Fruit fly (Drosophila melanogaster) whole organism, prepupa: ENCODE results near the gene Galphai.

Experiments
- Blimp-1 ChIP-seq: fragments of 200-800 bp; sonication (Bioruptor generic); optimal IDR thresholded peaks from 3 replicates; lab custom pipeline; 2017; ENCODE audit warnings: missing biosample characterization, missing genetic modification characterization, mild to moderate bottlenecking, moderate library complexity, missing genetic modification reagents
- CG10631 ChIP-seq: fragments of 200-800 bp; sonication (Bioruptor generic); optimal IDR thresholded peaks from 2 replicates; lab custom pipeline; 2016; ENCODE audit warnings: missing biosample characterization, missing genetic modification characterization
- CG10669 ChIP-seq: fragments of 200-800 bp; sonication (Bioruptor generic); optimal IDR thresholded peaks from 3 replicates; lab custom pipeline; 2018; ENCODE audit warnings: missing biosample characterization, mild to moderate bottlenecking, missing genetic modification characterization, moderate library complexity
- CG11294 ChIP-seq: fragments of 200-800 bp; sonication (Bioruptor generic); IDR thresholded peaks from 2 replicates; pipeline ENCODE4 v1.3.6; 2022; ENCODE audit warnings: missing biosample characterization, missing genetic modification characterization
- CG11762 ChIP-seq: fragments of 200-800 bp; sonication (Bioruptor generic); optimal IDR thresholded peaks from 3 replicates; lab custom pipeline; 2016; ENCODE audit warnings: missing biosample characterization, missing genetic modification characterization; ENCODE audit not compliant: insufficient read depth
- CG1621 ChIP-seq: fragments of 200-800 bp; sonication (Bioruptor generic); optimal IDR thresholded peaks from 3 replicates; lab custom pipeline; 2018; ENCODE audit warnings: missing biosample characterization, mild to moderate bottlenecking, missing genetic modification characterization
- CG16779 ChIP-seq: fragments of 200-800 bp; sonication (Bioruptor generic); optimal IDR thresholded peaks from 3 replicates; lab custom pipeline; 2017; ENCODE audit warnings: missing biosample characterization, mild to moderate bottlenecking, missing genetic modification characterization
- CG3032 ChIP-seq: fragments of 200-800 bp; optimal IDR thresholded peaks from 2 replicates; lab custom pipeline; 2019; ENCODE audit warnings: missing biosample characterization, mild to moderate bottlenecking, missing genetic modification characterization, moderate library complexity
- CG31627 ChIP-seq: fragments of 200-800 bp; sonication (Bioruptor generic); optimal IDR thresholded peaks from 3 replicates; lab custom pipeline; 2016; ENCODE audit warnings: missing biosample characterization, missing genetic modification characterization
- CG32006 ChIP-seq: fragments of 200-800 bp; sonication (Bioruptor generic); optimal IDR thresholded peaks from 3 replicates; lab custom pipeline; 2017; ENCODE audit warnings: missing biosample characterization, mild to moderate bottlenecking, missing genetic modification characterization
- CG34406 ChIP-seq: fragments of 200-800 bp; sonication (Bioruptor generic); optimal IDR thresholded peaks from 3 replicates; lab custom pipeline; 2016; ENCODE audit warnings: missing biosample characterization, missing genetic modification characterization
- CG3919 ChIP-seq: fragments of 200-800 bp; sonication (Bioruptor generic); optimal IDR thresholded peaks from 3 replicates; lab custom pipeline; 2016; ENCODE audit warnings: missing biosample characterization, missing genetic modification characterization
- CG4318 ChIP-seq: fragments of 200-800 bp; sonication (Bioruptor generic); optimal IDR thresholded peaks from 3 replicates; lab custom pipeline; 2017; ENCODE audit warnings: missing biosample characterization, mild to moderate bottlenecking, missing genetic modification characterization
- CG6163 ChIP-seq: fragments of 200-800 bp; sonication (Bioruptor generic); IDR thresholded peaks from 3 replicates; pipeline ENCODE4 v1.3.6; 2022; ENCODE audit warnings: missing biosample characterization, missing genetic modification characterization
- CG6276 ChIP-seq: fragments of 200-800 bp; sonication (Bioruptor generic); optimal IDR thresholded peaks from 2 replicates; lab custom pipeline; 2017; ENCODE audit warnings: missing biosample characterization, mild to moderate bottlenecking, missing genetic modification characterization
- CG6792 ChIP-seq: fragments of 200-800 bp; sonication (Bioruptor generic); optimal IDR thresholded peaks from 3 replicates; lab custom pipeline; 2016; ENCODE audit warnings: missing biosample characterization, missing genetic modification characterization
- CG6808 ChIP-seq: fragments of 200-800 bp; sonication (Bioruptor generic); optimal IDR thresholded peaks from 3 replicates; lab custom pipeline; 2017; ENCODE audit warnings: missing biosample characterization, missing genetic modification characterization, mild to moderate bottlenecking, moderate library complexity, missing genetic modification reagents
- CG7368 ChIP-seq: fragments of 200-800 bp; sonication (Bioruptor generic); optimal IDR thresholded peaks from 3 replicates; lab custom pipeline; 2016; ENCODE audit warnings: missing biosample characterization, missing genetic modification characterization
- CG8119 ChIP-seq: fragments of 200-800 bp; sonication (Bioruptor generic); IDR thresholded peaks from 3 replicates; pipeline ENCODE4 v1.3.6; 2022; ENCODE audit warnings: missing biosample characterization, missing genetic modification characterization
- CG8632 ChIP-seq: fragments of 200-800 bp; sonication (Bioruptor generic); optimal IDR thresholded peaks from 3 replicates; lab custom pipeline; 2016; ENCODE audit warnings: missing biosample characterization, missing genetic modification characterization
- CG9139 ChIP-seq: fragments of 200-800 bp; sonication (Bioruptor generic); optimal IDR thresholded peaks from 3 replicates; lab custom pipeline; 2017; ENCODE audit warnings: missing biosample characterization, mild to moderate bottlenecking, missing genetic modification characterization
- Eip78C ChIP-seq: fragments of 200-800 bp; sonication (Bioruptor generic); peaks from one replicate; lab custom pipeline; 2016; ENCODE audit warnings: missing biosample characterization, missing genetic modification characterization
- Eip93F ChIP-seq: fragments of 200-800 bp; sonication (Bioruptor generic); optimal IDR thresholded peaks from 2 replicates; lab custom pipeline; 2016; ENCODE audit warnings: missing biosample characterization, mild to moderate bottlenecking, missing genetic modification characterization
- Gug ChIP-seq: fragments of 200-800 bp; sonication (Bioruptor generic); IDR thresholded peaks from 2 replicates; pipeline ENCODE4 v1.3.6; 2022; ENCODE audit warnings: missing biosample characterization, missing genetic modification characterization
- Hr38 ChIP-seq: sonication (Bioruptor generic); optimal IDR thresholded peaks from 2 replicates; lab custom pipeline; 2016; ENCODE audit warnings: missing biosample characterization, missing genetic modification characterization
- Hr39 ChIP-seq: fragments of 200-800 bp; sonication (Bioruptor generic); optimal IDR thresholded peaks from 2 replicates; lab custom pipeline; 2016; ENCODE audit warnings: missing biosample characterization, missing genetic modification characterization
- Hr4 ChIP-seq: fragments of 200-800 bp; sonication (Bioruptor generic); optimal IDR thresholded peaks from 3 replicates; lab custom pipeline; 2016; ENCODE audit warnings: missing biosample characterization, missing genetic modification characterization
- Lpt ChIP-seq: fragments of 200-800 bp; sonication (Bioruptor generic); optimal IDR thresholded peaks from 3 replicates; lab custom pipeline; 2016; ENCODE audit warnings: missing biosample characterization, missing genetic modification characterization
- Met ChIP-seq: fragments of 200-800 bp; sonication (Bioruptor generic); optimal IDR thresholded peaks from 3 replicates; lab custom pipeline; 2016; ENCODE audit warnings: missing biosample characterization, missing genetic modification characterization
- OdsH ChIP-seq: fragments of 200-800 bp; sonication (Bioruptor generic); optimal IDR thresholded peaks from 3 replicates; lab custom pipeline; 2016; ENCODE audit warnings: missing biosample characterization, missing genetic modification characterization
- Smox ChIP-seq: fragments of 200-800 bp; sonication (Bioruptor generic); optimal IDR thresholded peaks from 3 replicates; lab custom pipeline; 2016; ENCODE audit warnings: missing biosample characterization, missing genetic modification characterization
- Sox102F ChIP-seq: fragments of 200-800 bp; sonication (Bioruptor generic); optimal IDR thresholded peaks from 2 replicates; lab custom pipeline; 2016; ENCODE audit warnings: missing biosample characterization, mild to moderate bottlenecking, missing genetic modification characterization
- Sox14 ChIP-seq: fragments of 200-800 bp; sonication (Bioruptor generic); optimal IDR thresholded peaks from 3 replicates; lab custom pipeline; 2016; ENCODE audit warnings: missing biosample characterization, missing genetic modification characterization
- Sox15 ChIP-seq: fragments of 200-800 bp; sonication (Bioruptor generic); optimal IDR thresholded peaks from 3 replicates; lab custom pipeline; 2016; ENCODE audit warnings: missing biosample characterization, missing genetic modification characterization
- achi ChIP-seq: fragments of 200-800 bp; sonication (Bioruptor generic); optimal IDR thresholded peaks from 3 replicates; lab custom pipeline; 2016; ENCODE audit warnings: missing biosample characterization, missing genetic modification characterization
- cyc ChIP-seq: fragments of 200-800 bp; sonication (Bioruptor generic); optimal IDR thresholded peaks from 3 replicates; lab custom pipeline; 2016; ENCODE audit warnings: missing biosample characterization, missing genetic modification characterization
- dac ChIP-seq: fragments of 200-800 bp; sonication (Bioruptor generic); optimal IDR thresholded peaks from 2 replicates; lab custom pipeline; 2017; ENCODE audit warnings: missing biosample characterization, mild to moderate bottlenecking, missing genetic modification characterization
- eg ChIP-seq: fragments of 200-800 bp; sonication (Bioruptor generic); IDR thresholded peaks from 3 replicates; pipeline ENCODE4 v1.3.6; 2022; ENCODE audit warnings: missing biosample characterization, missing genetic modification characterization
- esn ChIP-seq: fragments of 200-800 bp; sonication (Bioruptor generic); optimal IDR thresholded peaks from 2 replicates; lab custom pipeline; 2016; ENCODE audit warnings: missing biosample characterization, mild to moderate bottlenecking, missing genetic modification characterization, moderate library complexity
- fd59A ChIP-seq: fragments of 200-800 bp; sonication (Bioruptor generic); optimal IDR thresholded peaks from 2 replicates; lab custom pipeline; 2017; ENCODE audit warnings: missing biosample characterization, mild to moderate bottlenecking, missing genetic modification characterization, missing genetic modification reagents
- fd85E ChIP-seq: fragments of 200-800 bp; sonication (Bioruptor generic); optimal IDR thresholded peaks from 3 replicates; lab custom pipeline; 2016; ENCODE audit warnings: missing biosample characterization, missing genetic modification characterization
- fkh ChIP-seq: fragments of 200-800 bp; sonication (Bioruptor generic); optimal IDR thresholded peaks from 3 replicates; lab custom pipeline; 2017; ENCODE audit warnings: missing biosample characterization, mild to moderate bottlenecking, missing genetic modification characterization, moderate library complexity
- pdm3 ChIP-seq: fragments of 200-800 bp; sonication (Bioruptor generic); optimal IDR thresholded peaks from 3 replicates; lab custom pipeline; 2016; ENCODE audit warnings: missing biosample characterization, missing genetic modification characterization
- salr ChIP-seq, 2 experiments: fragments of 200-800 bp; sonication (Bioruptor generic); optimal IDR thresholded peaks; 3 replicates each; lab custom pipeline; 2016 to 2018; ENCODE audit warnings: missing biosample characterization in 2 of 2, missing genetic modification characterization in 2 of 2, mild to moderate bottlenecking in 1 of 2
- spab ChIP-seq: fragments of 200-800 bp; sonication (Bioruptor generic); optimal IDR thresholded peaks from 2 replicates; lab custom pipeline; 2017; ENCODE audit warnings: missing biosample characterization, mild to moderate bottlenecking, missing genetic modification characterization, missing genetic modification reagents
- ss ChIP-seq, 2 experiments: fragments of 200-800 bp; sonication (Bioruptor generic); optimal IDR thresholded peaks; 2 replicates in 1 of 2; 3 replicates in 1 of 2; lab custom pipeline; 2017 to 2018; ENCODE audit warnings: mild to moderate bottlenecking in 2 of 2, missing biosample characterization in 2 of 2, missing genetic modification characterization in 2 of 2, moderate library complexity in 1 of 2
- topi ChIP-seq: fragments of 200-800 bp; sonication (Bioruptor generic); optimal IDR thresholded peaks from 3 replicates; lab custom pipeline; 2016; ENCODE audit warnings: missing biosample characterization, missing genetic modification characterization
- vri ChIP-seq: fragments of 200-800 bp; sonication (Bioruptor generic); optimal IDR thresholded peaks from 3 replicates; lab custom pipeline; 2016; ENCODE audit warnings: missing biosample characterization, mild to moderate bottlenecking, missing genetic modification characterization

Gene Galphai

dm6 chr3L:6997410-6997809, 17.6 kb upstream of the Galphai start:
- TF ChIP-seq Lpt (GFP tag; lab: Kevin White, UChicago) = no peak
- no peak for TF ChIP-seq Hr38 (GFP tag; lab: Kevin White, UChicago)
- no peak for TF ChIP-seq CG6792
- TF ChIP-seq pdm3 = no peak
- TF ChIP-seq CG4318 = no peak
- no peak for TF ChIP-seq CG8119
- no peak for TF ChIP-seq CG6163
- no peak for TF ChIP-seq Hr39 (GFP tag; lab: Kevin White, UChicago)
- TF ChIP-seq Blimp-1 (GFP tag; lab: Kevin White, UChicago) = no peak
- no peak for TF ChIP-seq CG11294 (GFP tag; lab: Robert Waterston, UW)
- TF ChIP-seq CG10669 (GFP tag; lab: Kevin White, UChicago) = no peak
- no peak for TF ChIP-seq CG8632 (GFP tag; lab: Kevin White, UChicago)
- no peak for TF ChIP-seq Hr4 (GFP tag; lab: Kevin White, UChicago)
- no peak for TF ChIP-seq CG3919 (GFP tag; lab: Kevin White, UChicago)
- no peak for TF ChIP-seq CG16779 (tag; lab: Kevin White, UChicago)
- no peak for TF ChIP-seq CG1621 (tag; lab: Kevin White, UChicago)

dm6 chr3L:6996907-6997306, 17.1 kb upstream of the Galphai start:
- peak; percentile 12 for TF ChIP-seq CG6792
- TF ChIP-seq CG3919 (GFP tag; lab: Kevin White, UChicago) = peak; percentile 38
- peak; percentile 56 for TF ChIP-seq CG31627
- no peak for TF ChIP-seq vri
- TF ChIP-seq CG34406 (GFP tag; lab: Kevin White, UChicago) = peak; percentile 39
- peak; percentile 21 for TF ChIP-seq dac (GFP tag; lab: Kevin White, UChicago)
- TF ChIP-seq Smox (GFP tag; lab: Kevin White, UChicago) = peak; percentile 48
- TF ChIP-seq salr (GFP tag; optimal IDR thresholded peaks at IDR 0.05; lab: Kevin White, UChicago) = peak in 1 of 2 experiments; percentile 34
- peak; percentile 23 for TF ChIP-seq Lpt (GFP tag; lab: Kevin White, UChicago)
- TF ChIP-seq Gug (GFP tag; lab: Robert Waterston, UW) = peak; percentile 21; the same call in 1 of the 2 replicates
- no peak for TF ChIP-seq CG9139 (GFP tag; lab: Kevin White, UChicago)
- TF ChIP-seq CG11762 = no peak
- peak; percentile 11 for TF ChIP-seq fd59A
- peak; percentile 55; the same call in 2 of the 3 replicates for TF ChIP-seq CG6163
- peak; percentile 11 for TF ChIP-seq CG8632 (GFP tag; lab: Kevin White, UChicago)
- TF ChIP-seq cyc (GFP tag; lab: Kevin White, UChicago) = peak; percentile 21
- TF ChIP-seq Eip78C (GFP tag; lab: Kevin White, UChicago) = peak; percentile 85
- TF ChIP-seq fkh (GFP tag; lab: Kevin White, UChicago) = no peak
- TF ChIP-seq ss (GFP tag; optimal IDR thresholded peaks at IDR 0.05; lab: Kevin White, UChicago) = peak in 1 of 2 experiments; percentile 8
- no peak for TF ChIP-seq fd85E (GFP tag; lab: Kevin White, UChicago)
- TF ChIP-seq CG6276 (GFP tag; lab: Kevin White, UChicago) = peak; percentile 58
- TF ChIP-seq Met (GFP tag; lab: Kevin White, UChicago) = peak; percentile 51
- peak; percentile 28 for TF ChIP-seq Sox14 (GFP tag; lab: Kevin White, UChicago)
- no peak for TF ChIP-seq Hr38 (GFP tag; lab: Kevin White, UChicago)
- TF ChIP-seq CG11294 (GFP tag; lab: Robert Waterston, UW) = peak; percentile 22; the same call in 1 of the 2 replicates
- peak; percentile 51 for TF ChIP-seq achi (GFP tag; lab: Kevin White, UChicago)
- TF ChIP-seq Sox102F = peak; percentile 16
- peak; percentile 54 for TF ChIP-seq OdsH
- peak; percentile 53 for TF ChIP-seq CG4318
- peak; percentile 19 for TF ChIP-seq Sox15 (GFP tag; lab: Kevin White, UChicago)
- TF ChIP-seq CG32006 = peak; percentile 80
- peak; percentile 31 for TF ChIP-seq topi (GFP tag; lab: Kevin White, UChicago)
- TF ChIP-seq CG8119 = peak; percentile 76
- peak; percentile 53 for TF ChIP-seq CG10631 (GFP tag; lab: Kevin White, UChicago)
- TF ChIP-seq CG3032 (tag; lab: Kevin White, UChicago) = peak; percentile 31
- peak; percentile 47 for TF ChIP-seq esn (GFP tag; lab: Kevin White, UChicago)
- no peak for TF ChIP-seq CG7368 (GFP tag; lab: Kevin White, UChicago)
- TF ChIP-seq eg = peak; percentile 79
- TF ChIP-seq spab = no peak
- TF ChIP-seq Blimp-1 (GFP tag; lab: Kevin White, UChicago) = no peak
- peak; percentile 24 for TF ChIP-seq CG6808
- TF ChIP-seq Eip93F (GFP tag; lab: Kevin White, UChicago) = no peak
- peak; percentile 47 for TF ChIP-seq Hr39 (GFP tag; lab: Kevin White, UChicago)
- TF ChIP-seq Hr4 (GFP tag; lab: Kevin White, UChicago) = peak; percentile 84
